Fruit fly (Drosophila melanogaster): ENCODE results near the gene Ugt304A1.
A peak's percentile ranks its signal among the peaks of the same experiment; 100 is the strongest.

The Ugt304A1 gene

dm6 chr3R:11208766-11209331 lies 33.6 kb upstream of the Ugt304A1 start:
- TF ChIP-seq CG7839 (tag; optimal IDR thresholded peaks at IDR 0.05) (peak; percentile 11), ci (GFP tag; IDR thresholded peaks at IDR 0.05) (0 out of 3 replicates have a peak, but pooled peaks have one; percentile 28), Ets97D (GFP tag; optimal IDR thresholded peaks at IDR 0.05) (peak; percentile 96), Sox100B (GFP tag; optimal IDR thresholded peaks at IDR 0.05) (no peak), Atf6 (GFP tag; IDR thresholded peaks at IDR 0.05) (0 out of 2 replicates have a peak, but pooled peaks have one; percentile 8), Opbp (GFP tag; IDR thresholded peaks at IDR 0.05; ENCODE audit: partially characterized antibody) (0 out of 3 replicates have a peak, but pooled peaks have one; percentile 37), CG4854 (GFP tag; optimal IDR thresholded peaks at IDR 0.05) (no peak), Eip74EF (GFP tag; optimal IDR thresholded peaks at IDR 0.05) (peak in 1 of 2 experiments; percentile 61), Ada2b (GFP tag; IDR thresholded peaks at IDR 0.05) (no peak), Med (GFP tag) (peak; percentile 94), Pdp1 (GFP tag; optimal IDR thresholded peaks at IDR 0.05) (peak in 1 of 2 experiments; percentile 98), CG7372 (GFP tag; IDR thresholded peaks at IDR 0.05) (peak; percentile 95), Bteb2 (GFP tag; optimal IDR thresholded peaks at IDR 0.05) (no peak), amos (GFP tag; IDR thresholded peaks at IDR 0.05; ENCODE audit: partially characterized antibody) (peak; percentile 2; the same call in 1 of the 2 replicates), CG10979 (tag; optimal IDR thresholded peaks at IDR 0.05) (peak; percentile 83), CTCF (GFP tag; optimal IDR thresholded peaks at IDR 0.05) (peak; percentile 53), HmgZ (tag; optimal IDR thresholded peaks at IDR 0.05) (peak; percentile 39), CG8290 (GFP tag; optimal IDR thresholded peaks at IDR 0.05) (no peak), CG8290 (tag; optimal IDR thresholded peaks at IDR 0.05) (peak in 1 of 2 experiments; percentile 8), CG15479 (GFP tag; optimal IDR thresholded peaks at IDR 0.05) (peak; percentile 35), Bgb (GFP tag; IDR thresholded peaks at IDR 0.05; ENCODE audit: partially characterized antibody) (peak; percentile 34; the same call in 1 of the 2 replicates)

- TF ChIP-seq CG10274 (GFP tag; optimal IDR thresholded peaks at IDR 0.05) (peak; percentile 13), E2f1 (GFP tag; IDR thresholded peaks at IDR 0.05) (peak; percentile 56), esg (GFP tag; conservative IDR thresholded peaks at IDR 0.05) (peak; percentile 62), Usf (GFP tag; optimal IDR thresholded peaks at IDR 0.05) (peak; percentile 7), ind (GFP tag; optimal IDR thresholded peaks at IDR 0.05) (peak; percentile 61), sim (GFP tag; IDR thresholded peaks at IDR 0.05) (no peak), CG14965 (GFP tag; optimal IDR thresholded peaks at IDR 0.05; ENCODE audit: borderline replicate concordance) (no peak), Asciz (GFP tag; optimal IDR thresholded peaks at IDR 0.05) (peak; percentile 32), tin (GFP tag; optimal IDR thresholded peaks at IDR 0.05) (peak; percentile 5), kah (GFP tag; optimal IDR thresholded peaks at IDR 0.05) (no peak), HLH3B (GFP tag; IDR thresholded peaks at IDR 0.05) (peak; percentile 50), Nf-YA (GFP tag; IDR thresholded peaks at IDR 0.05) (no peak), Hmr (GFP tag; optimal IDR thresholded peaks at IDR 0.05) (peak; percentile 70), caup (GFP tag; optimal IDR thresholded peaks at IDR 0.05; ENCODE audit: severe bottlenecking) (peak; percentile 43), CG16863 (GFP tag; optimal IDR thresholded peaks at IDR 0.05) (no peak), grn (GFP tag; optimal IDR thresholded peaks at IDR 0.05) (peak; percentile 4), GATAe (GFP tag; conservative IDR thresholded peaks at IDR 0.05) (peak; percentile 87), CG3281 (GFP tag; optimal IDR thresholded peaks at IDR 0.05) (peak; percentile 63), exex (tag; optimal IDR thresholded peaks at IDR 0.05) (peak; percentile 65), Hr78 (GFP tag; optimal IDR thresholded peaks at IDR 0.05) (peak in 1 of 2 experiments; percentile 64), eyg (GFP tag; optimal IDR thresholded peaks at IDR 0.05) (no peak), wdn (GFP tag; IDR thresholded peaks at IDR 0.05) (0 out of 2 replicates have a peak, but pooled peaks have one; percentile 14), CG5180 (GFP tag; optimal IDR thresholded peaks at IDR 0.05) (no peak), Sox100B (GFP tag; optimal IDR thresholded peaks at IDR 0.05) (no peak), Rfx (GFP tag; IDR thresholded peaks at IDR 0.05) (peak; percentile 75), CG30431 (GFP tag; optimal IDR thresholded peaks at IDR 0.05) (no peak), sd (tag; optimal IDR thresholded peaks at IDR 0.05) (peak; percentile 69), CG13287 (GFP tag; IDR thresholded peaks at IDR 0.05; ENCODE audit: partially characterized antibody) (no peak), Ssrp (tag; optimal IDR thresholded peaks at IDR 0.05) (peak; percentile 27)
These were observed 25.7 kb upstream of the Ugt304A1 start for dm6 chr3R:11200885-11201421.
